Worm (Caenorhabditis elegans): ENCODE measurements around the gene srd-17.

srd-17 gene

DNA sequence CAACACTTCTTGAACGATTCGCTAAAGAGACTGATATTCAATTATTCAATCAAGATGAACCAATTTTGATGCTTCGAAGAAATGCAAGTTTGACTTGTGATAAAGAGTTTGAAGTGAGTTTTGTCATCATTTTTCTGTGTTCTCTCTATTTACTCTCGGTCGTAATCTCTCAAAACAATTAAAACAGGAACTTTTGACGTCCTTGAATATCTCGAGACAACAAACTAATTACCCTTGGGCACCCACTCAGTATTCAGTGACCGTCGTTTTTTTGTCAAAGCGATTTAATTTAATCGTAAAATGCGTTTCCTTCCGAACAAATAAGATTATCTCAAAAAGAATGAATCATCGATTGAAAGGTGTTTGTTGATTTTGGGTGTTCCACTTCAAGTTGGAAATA lies 31.6 kb upstream of the srd-17 start:
- TF ChIP-seq elt-1 (tag; optimal IDR thresholded peaks at IDR 0.05; ENCODE audit: borderline replicate concordance, insufficient read depth) (no peak), nhr-2 (tag; optimal IDR thresholded peaks at IDR 0.05) (no peak), ces-1 (GFP tag; optimal IDR thresholded peaks at IDR 0.05) (peak; percentile 16)

DNA sequence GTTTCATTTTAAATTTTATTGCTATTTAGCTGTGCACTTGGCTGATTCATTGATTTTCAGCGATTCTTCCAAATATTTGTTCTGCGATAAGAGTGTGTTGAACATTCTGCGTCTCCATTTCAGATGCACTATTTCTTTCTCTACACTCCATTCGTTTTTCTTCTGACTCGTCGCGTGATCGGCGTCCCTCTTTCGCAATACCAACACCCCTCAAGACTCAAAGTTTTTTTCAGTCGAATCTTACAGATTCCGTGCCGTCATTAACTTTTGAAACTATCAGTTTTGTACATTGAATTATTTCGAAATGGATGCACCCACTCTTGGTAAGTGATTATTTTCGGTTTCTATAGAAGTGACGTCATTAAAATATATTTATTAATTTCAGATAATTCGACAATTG lies 30.5 kb upstream of the srd-17 start, which contains the start of gene frm-10:
Gene frm-10 (plus strand): TSS at position 234 of the 400 bp plus-strand sequence.
- TF ChIP-seq elt-1 (tag; optimal IDR thresholded peaks at IDR 0.05; ENCODE audit: borderline replicate concordance, insufficient read depth) (no peak), flh-1 (GFP tag; optimal IDR thresholded peaks at IDR 0.05) (no peak), mls-2 (tag; optimal IDR thresholded peaks at IDR 0.05) (no peak), nhr-28 (tag; optimal IDR thresholded peaks at IDR 0.05) (no peak), unc-120 (tag; optimal IDR thresholded peaks at IDR 0.05; ENCODE audit: poor library complexity, severe bottlenecking) (no peak), nhr-237 (tag; optimal IDR thresholded peaks at IDR 0.05) (peak; percentile 49), snpc-4 (tag; optimal IDR thresholded peaks at IDR 0.05) (no peak), elt-3 (tag; optimal IDR thresholded peaks at IDR 0.05) (peak; percentile 56), mep-1 (tag; optimal IDR thresholded peaks at IDR 0.05) (peak; percentile 4), nhr-2 (tag; optimal IDR thresholded peaks at IDR 0.05) (no peak), M03D4.4 (tag; optimal IDR thresholded peaks at IDR 0.05) (no peak), ham-2 (GFP tag; optimal IDR thresholded peaks at IDR 0.05) (no peak), lin-13 (tag; optimal IDR thresholded peaks at IDR 0.05) (no peak), ceh-39 (tag; optimal IDR thresholded peaks at IDR 0.05) (no peak), hlh-1 (tag; optimal IDR thresholded peaks at IDR 0.05) (no peak), ceh-83 (GFP tag; optimal IDR thresholded peaks at IDR 0.05) (no peak)

DNA sequence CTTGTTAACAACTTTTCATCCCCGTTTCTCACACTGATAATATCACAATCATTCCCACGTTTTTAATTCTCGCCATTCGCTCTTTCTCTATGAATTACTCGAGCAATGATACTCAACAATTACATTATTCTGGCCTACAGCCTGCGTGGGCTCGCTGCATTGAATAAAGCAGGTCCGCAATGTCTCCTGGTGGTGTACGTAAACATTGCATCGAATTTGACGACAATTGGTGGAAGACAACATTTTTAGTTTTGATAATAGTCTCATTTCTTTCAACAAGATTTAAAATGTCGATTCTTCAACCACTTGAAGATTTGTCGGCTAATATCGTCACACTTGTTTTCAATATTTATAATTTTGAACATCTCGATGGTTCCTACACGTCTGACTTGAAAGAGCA lies 26.8 kb upstream of the srd-17 start, which contains the start of gene bath-39:
Gene bath-39 (plus strand): TSS at position 137 of the 400 bp plus-strand sequence.
- no peak for TF ChIP-seq flh-1 (GFP tag; optimal IDR thresholded peaks at IDR 0.05)
- peak; percentile 45 for TF ChIP-seq mep-1 (tag; optimal IDR thresholded peaks at IDR 0.05)
- no peak for TF ChIP-seq elt-1 (tag; optimal IDR thresholded peaks at IDR 0.05; ENCODE audit: borderline replicate concordance, insufficient read depth)
- peak; percentile 22 for TF ChIP-seq lsy-2 (tag; optimal IDR thresholded peaks at IDR 0.05)
- peak; percentile 84 for TF ChIP-seq ces-1 (GFP tag; optimal IDR thresholded peaks at IDR 0.05)

DNA sequence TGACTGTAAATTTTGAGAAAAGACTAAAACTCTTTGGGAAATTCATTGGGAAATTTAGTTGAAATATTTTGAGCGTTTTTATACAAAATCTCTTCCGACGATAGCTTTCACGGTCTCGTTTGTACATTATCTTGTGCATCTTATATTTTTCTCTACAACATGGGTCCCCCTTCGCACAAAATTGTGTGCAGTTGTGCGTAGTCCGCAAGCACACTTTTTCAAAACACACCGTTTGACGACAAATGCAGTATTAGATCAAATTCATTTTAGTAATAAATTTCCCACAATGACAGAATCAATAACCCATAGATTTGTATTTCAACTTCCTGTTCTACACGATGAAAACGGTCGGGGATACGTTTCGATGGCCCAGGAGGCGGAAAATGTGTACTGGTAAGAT lies 25.3 kb upstream of the srd-17 start, which contains the start of gene F25H9.2:
Gene F25H9.2 (plus strand): TSS at position 226 of the 400 bp plus-strand sequence.
- TF ChIP-seq drap-1 (GFP tag; optimal IDR thresholded peaks at IDR 0.05) (no peak), ces-1 (GFP tag; optimal IDR thresholded peaks at IDR 0.05) (peak; percentile 29), unc-39 (tag; optimal IDR thresholded peaks at IDR 0.05) (no peak), snpc-4 (tag; optimal IDR thresholded peaks at IDR 0.05) (no peak), tbx-8 (GFP tag; optimal IDR thresholded peaks at IDR 0.05) (no peak), lsy-2 (tag; optimal IDR thresholded peaks at IDR 0.05) (no peak), nhr-12 (tag; optimal IDR thresholded peaks at IDR 0.05) (no peak), mep-1 (tag; optimal IDR thresholded peaks at IDR 0.05) (peak; percentile 48), bed-3 (GFP tag; optimal IDR thresholded peaks at IDR 0.05) (no peak), mls-2 (tag; optimal IDR thresholded peaks at IDR 0.05) (no peak), ceh-43 (GFP tag; optimal IDR thresholded peaks at IDR 0.05) (no peak), lin-13 (tag; optimal IDR thresholded peaks at IDR 0.05) (no peak), hlh-1 (tag; optimal IDR thresholded peaks at IDR 0.05) (no peak), ceh-83 (GFP tag; optimal IDR thresholded peaks at IDR 0.05) (no peak), elt-1 (tag; optimal IDR thresholded peaks at IDR 0.05; ENCODE audit: borderline replicate concordance, insufficient read depth) (no peak), ham-2 (GFP tag; optimal IDR thresholded peaks at IDR 0.05) (no peak), pha-4 (tag; optimal IDR thresholded peaks at IDR 0.05) (peak; percentile 11)

DNA sequence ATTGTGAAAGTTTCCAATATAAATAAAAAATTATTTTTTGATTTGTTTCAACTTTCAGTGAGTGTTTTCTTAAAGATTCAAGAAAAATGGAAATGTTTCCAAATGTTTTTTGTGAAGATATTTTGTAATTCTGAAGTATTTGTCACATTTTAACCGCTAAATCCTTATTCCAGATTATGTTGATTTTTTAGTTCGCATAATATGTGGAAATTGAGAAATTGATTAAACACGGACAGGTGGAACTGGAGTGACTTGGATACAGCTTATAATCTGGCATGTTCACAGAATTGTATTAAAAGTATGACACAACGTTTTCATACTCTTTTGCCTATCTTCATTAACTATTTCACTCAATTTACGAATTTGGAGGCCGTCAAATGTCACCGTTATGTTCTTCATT lies 22.9 kb upstream of the srd-17 start, which contains the start of gene lurp-3:
Gene lurp-3 (plus strand): TSS at position 301 of the 400 bp plus-strand sequence.
- no peak for TF ChIP-seq unc-39 (tag; optimal IDR thresholded peaks at IDR 0.05)
- TF ChIP-seq lin-13 (tag; optimal IDR thresholded peaks at IDR 0.05), result no peak

DNA sequence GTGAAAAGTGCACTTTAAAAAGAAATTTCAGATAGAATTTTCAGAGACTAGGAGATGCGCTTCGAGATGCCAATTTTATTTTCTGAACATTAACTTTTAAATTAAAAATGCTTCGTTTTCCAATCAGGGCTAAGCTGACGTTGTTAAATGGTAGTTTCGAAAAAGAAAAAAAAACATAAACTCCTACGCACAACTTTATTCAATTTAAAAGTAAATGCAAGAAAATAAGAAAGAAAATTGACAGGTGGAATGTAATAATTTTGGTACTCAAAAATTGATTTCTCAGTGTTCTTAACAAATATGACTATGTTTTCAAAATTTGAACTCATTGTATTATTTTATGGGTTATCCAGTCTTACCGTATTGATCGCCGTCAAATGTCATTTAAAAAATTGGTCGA lies 20.8 kb upstream of the srd-17 start, which contains the start of gene lurp-2:
Gene lurp-2 (plus strand): TSS at position 301 of the 400 bp plus-strand sequence.
- TF ChIP-seq ces-1 (GFP tag; optimal IDR thresholded peaks at IDR 0.05), result no peak
- no peak for TF ChIP-seq pha-4 (tag; optimal IDR thresholded peaks at IDR 0.05)
- TF ChIP-seq mep-1 (tag; optimal IDR thresholded peaks at IDR 0.05), result no peak
- TF ChIP-seq ceh-39 (tag; optimal IDR thresholded peaks at IDR 0.05), result no peak
- TF ChIP-seq mls-2 (tag; optimal IDR thresholded peaks at IDR 0.05), result no peak
- TF ChIP-seq ceh-43 (GFP tag; optimal IDR thresholded peaks at IDR 0.05), result no peak
- TF ChIP-seq nhr-237 (tag; optimal IDR thresholded peaks at IDR 0.05), result no peak
- no peak for TF ChIP-seq blmp-1 (tag; optimal IDR thresholded peaks at IDR 0.05)
- TF ChIP-seq nhr-76 (tag; optimal IDR thresholded peaks at IDR 0.05), result no peak
- no peak for TF ChIP-seq unc-62 (GFP tag; optimal IDR thresholded peaks at IDR 0.05)
- no peak for TF ChIP-seq sptf-1 (tag; optimal IDR thresholded peaks at IDR 0.05)
- no peak for TF ChIP-seq lsy-2 (tag; optimal IDR thresholded peaks at IDR 0.05)
- no peak for TF ChIP-seq tbx-8 (GFP tag; optimal IDR thresholded peaks at IDR 0.05)
